Worm (Caenorhabditis elegans) whole organism, mixed stage, embryonic: ENCODE measurements around the gene dbt-1.

Experiments used
- ceh-39 ChIP-seq: fragments of 150-350 bp; optimal IDR thresholded peaks from 2 replicates; lab custom pipeline; 2014; ENCODE audit warnings: missing biosample characterization, missing genetic modification characterization
- ces-1 ChIP-seq: fragments of 150-350 bp; optimal IDR thresholded peaks from 2 replicates; lab custom pipeline; 2014; ENCODE audit warnings: missing biosample characterization, missing genetic modification reagents, missing genetic modification characterization
- elt-3 ChIP-seq: fragments of 150-350 bp; optimal IDR thresholded peaks from 2 replicates; lab custom pipeline; 2014; ENCODE audit warnings: missing biosample characterization, missing genetic modification characterization
- lin-13 ChIP-seq: fragments of 150-350 bp; optimal IDR thresholded peaks from 2 replicates; lab custom pipeline; 2014; ENCODE audit warnings: missing biosample characterization, missing genetic modification characterization
- mab-5 ChIP-seq: fragments of 150-350 bp; optimal IDR thresholded peaks from 2 replicates; lab custom pipeline; 2014; ENCODE audit warnings: missing biosample characterization, missing genetic modification characterization
- nhr-28 ChIP-seq: fragments of 150-350 bp; optimal IDR thresholded peaks from 2 replicates; lab custom pipeline; 2014; ENCODE audit warnings: missing biosample characterization, missing genetic modification characterization
- sem-2 ChIP-seq: fragments of 200-800 bp; sonication (Bioruptor generic); optimal IDR thresholded peaks from 2 replicates; lab custom pipeline; 2018; ENCODE audit warnings: mild to moderate bottlenecking, missing genetic modification characterization, missing compliant biosample characterization
- snpc-4 ChIP-seq: fragments of 150-350 bp; optimal IDR thresholded peaks from 2 replicates; lab custom pipeline; 2014; ENCODE audit warnings: missing biosample characterization, missing genetic modification characterization
- unc-39 ChIP-seq: fragments of 150-350 bp; optimal IDR thresholded peaks from 2 replicates; lab custom pipeline; 2014; ENCODE audit warnings: missing biosample characterization, missing genetic modification characterization

DNA sequence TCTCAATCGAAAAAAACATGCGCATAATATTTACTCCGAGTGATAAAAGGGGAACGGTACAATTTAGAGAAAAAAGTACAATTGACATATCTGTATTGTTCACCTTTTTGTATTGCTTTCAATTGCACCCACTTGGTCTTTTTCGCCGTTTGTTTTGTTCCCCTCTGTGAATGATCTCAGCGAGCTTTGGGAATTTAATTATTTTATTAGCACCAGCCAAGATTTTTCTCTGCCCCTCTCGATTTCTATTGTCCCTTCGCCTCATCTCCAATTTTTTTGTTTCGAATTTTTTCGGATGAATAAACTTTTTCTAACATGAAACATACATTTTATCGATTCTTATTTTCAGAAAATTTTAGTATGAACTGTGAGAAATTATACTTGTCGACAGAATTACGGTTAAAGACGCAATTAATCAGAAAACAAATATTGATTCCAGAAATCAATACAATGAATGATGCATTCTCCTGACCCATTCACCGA, 44.8 kb downstream of the dbt-1 start, which contains the start of gene rev-1:
- TF ChIP-seq elt-3 (tag; lab: Kevin White, UChicago) (no peak), sem-2 (GFP tag; lab: Kevin White, UChicago) (no peak), mab-5 (no peak), unc-39 (no peak), ceh-39 (tag; lab: Kevin White, UChicago) (no peak), nhr-28 (no peak), ces-1 (GFP tag; lab: Kevin White, UChicago) (peak; percentile 64), lin-13 (tag; lab: Kevin White, UChicago) (no peak), snpc-4 (tag; lab: Kevin White, UChicago) (no peak)
